Comparison of ENCODE assay signal across 1 fruit fly cellular context in the genomic region with DNA sequence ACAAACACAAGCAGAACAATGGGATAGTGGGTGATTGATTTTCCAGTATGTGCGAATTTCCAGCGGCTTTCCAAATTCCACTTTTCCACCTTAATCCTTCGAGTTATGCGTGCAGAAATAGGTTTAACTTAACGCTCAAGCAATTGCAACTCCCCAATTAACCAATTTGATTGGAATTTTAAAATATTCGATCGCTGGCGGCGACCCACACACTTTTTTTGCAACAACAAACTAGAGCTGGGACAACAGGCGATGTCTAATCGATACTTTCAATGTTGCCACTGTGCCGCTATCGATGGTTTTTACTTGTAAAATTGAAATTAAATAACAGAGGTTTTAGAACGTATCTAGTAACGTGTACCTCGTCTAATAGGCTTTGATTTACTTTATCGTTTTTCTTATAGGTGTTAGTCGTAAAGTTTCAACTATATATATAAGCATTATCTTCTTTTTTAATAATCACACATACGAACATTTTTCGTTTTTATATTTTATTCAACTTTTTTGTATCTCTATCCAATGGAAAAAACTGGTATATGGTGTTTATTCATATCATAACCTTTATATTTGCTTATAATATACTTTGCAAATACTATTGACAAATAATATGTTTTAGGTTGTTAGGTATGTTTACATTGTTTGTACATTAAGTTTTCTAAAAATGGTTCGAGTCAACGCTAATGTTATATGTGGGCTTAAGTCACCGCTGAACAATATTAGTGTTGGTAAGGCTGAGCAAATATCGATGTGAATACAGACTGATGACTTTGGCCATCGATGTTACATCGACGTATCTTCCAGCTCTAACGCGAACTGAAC.
TF ChIP-seq lines count a peak whose summit lies in the region.

A gene (minus strand): TSS at position 240 of the 819 bp plus-strand sequence.
A gene (plus strand): TSS at position 757 of the 819 bp plus-strand sequence.

TF ChIP-seq in whole organism, embryonic, 481 proteins besides CTCF, POLR2A, EP300 and RAD21 (continued from another document):
- peak; percentile 23 for TF ChIP-seq dmrt11E (tag; optimal IDR thresholded peaks at IDR 0.05; lab: Kevin White, UChicago)
- TF ChIP-seq CG6272 (GFP tag; IDR thresholded peaks at IDR 0.05; lab: Robert Waterston, UW) = 0 out of 2 replicates have a peak, but pooled peaks have one; percentile 12
- peak; percentile 15 for TF ChIP-seq CG8924 (tag; optimal IDR thresholded peaks at IDR 0.05; lab: Kevin White, UChicago)
- TF ChIP-seq hbn (GFP tag; IDR thresholded peaks at IDR 0.05; lab: Robert Waterston, UW; ENCODE audit: partially characterized antibody) = peak; percentile 64
- TF ChIP-seq shn (GFP tag; optimal IDR thresholded peaks at IDR 0.05; lab: Kevin White, UChicago) = peak; percentile 20
- TF ChIP-seq CG11456 (GFP tag; IDR thresholded peaks at IDR 0.05; lab: Robert Waterston, UW) = peak; percentile 77
- peak; percentile 80 for TF ChIP-seq CG13287 (GFP tag; IDR thresholded peaks at IDR 0.05; lab: Robert Waterston, UW; ENCODE audit: partially characterized antibody)
- no peak for TF ChIP-seq CG4404 (GFP tag; IDR thresholded peaks at IDR 0.05; lab: Robert Waterston, UW)
- TF ChIP-seq bbx (GFP tag; IDR thresholded peaks at IDR 0.05; lab: Robert Waterston, UW; ENCODE audit: partially characterized antibody) = peak; percentile 91
- peak; percentile 7 for TF ChIP-seq Dek (tag; optimal IDR thresholded peaks at IDR 0.05; lab: Kevin White, UChicago)
- peak in 1 of 2 experiments; percentile 1 for TF ChIP-seq insv (GFP tag; optimal IDR thresholded peaks at IDR 0.05; lab: Kevin White, UChicago)
- TF ChIP-seq CG12769 (tag; optimal IDR thresholded peaks at IDR 0.05; lab: Kevin White, UChicago) = peak; percentile 65
- TF ChIP-seq HmgZ (tag; optimal IDR thresholded peaks at IDR 0.05; lab: Kevin White, UChicago) = peak; percentile 78
- TF ChIP-seq ERR (GFP tag; optimal IDR thresholded peaks at IDR 0.05; lab: Kevin White, UChicago) = peak; percentile 2
- TF ChIP-seq crol (GFP tag; IDR thresholded peaks at IDR 0.05; lab: Robert Waterston, UW) = no peak
- peak; percentile 43 for TF ChIP-seq CG1647 (GFP tag; optimal IDR thresholded peaks at IDR 0.05; lab: Kevin White, UChicago)
- TF ChIP-seq sens (GFP tag; lab: Kevin White, UChicago) = peak; percentile 47
- peak; percentile 38 for TF ChIP-seq Myb (GFP tag; optimal IDR thresholded peaks at IDR 0.05; lab: Kevin White, UChicago)
- TF ChIP-seq pita (GFP tag; optimal IDR thresholded peaks at IDR 0.05; lab: Kevin White, UChicago) = peak; percentile 78
- TF ChIP-seq CG13894 (tag; optimal IDR thresholded peaks at IDR 0.05; lab: Kevin White, UChicago) = peak; percentile 32
- peak; percentile 41 for TF ChIP-seq zen (tag; optimal IDR thresholded peaks at IDR 0.05; lab: Kevin White, UChicago)
- peak; percentile 73 for TF ChIP-seq zen2 (GFP tag; IDR thresholded peaks at IDR 0.05; lab: Robert Waterston, UW; ENCODE audit: partially characterized antibody)
- peak; percentile 86 for TF ChIP-seq Ets65A (GFP tag; lab: Kevin White, UChicago)
- TF ChIP-seq CG17359 (tag; optimal IDR thresholded peaks at IDR 0.05; lab: Kevin White, UChicago) = peak; percentile 16
- peak; percentile 93 for TF ChIP-seq CG42726 (GFP tag; IDR thresholded peaks at IDR 0.05; lab: Robert Waterston, UW; ENCODE audit: partially characterized antibody)
- no peak for TF ChIP-seq CG2875 (GFP tag; optimal IDR thresholded peaks at IDR 0.05; lab: Kevin White, UChicago)
- TF ChIP-seq Scr (GFP tag; IDR thresholded peaks at IDR 0.05; lab: Robert Waterston, UW; ENCODE audit: partially characterized antibody) = peak; percentile 83
- no peak for TF ChIP-seq Deaf1 (tag; optimal IDR thresholded peaks at IDR 0.05; lab: Kevin White, UChicago)
- peak; percentile 68; the same call in 1 of the 3 replicates for TF ChIP-seq CG34422 (GFP tag; IDR thresholded peaks at IDR 0.05; lab: Robert Waterston, UW)
- peak; percentile 37 for TF ChIP-seq fu2 (GFP tag; optimal IDR thresholded peaks at IDR 0.05; lab: Kevin White, UChicago)
- no peak for TF ChIP-seq CG6654 (GFP tag; optimal IDR thresholded peaks at IDR 0.05; lab: Kevin White, UChicago)
- no peak for TF ChIP-seq CG4820 (GFP tag; optimal IDR thresholded peaks at IDR 0.05; lab: Kevin White, UChicago)
- TF ChIP-seq CG15514 (GFP tag; optimal IDR thresholded peaks at IDR 0.05; lab: Kevin White, UChicago) = peak; percentile 87
- TF ChIP-seq gsb-n (tag; optimal IDR thresholded peaks at IDR 0.05; lab: Kevin White, UChicago) = peak; percentile 15
- TF ChIP-seq Antp (GFP tag; optimal IDR thresholded peaks at IDR 0.05; lab: Kevin White, UChicago) = peak; percentile 47
- TF ChIP-seq GATAe (GFP tag; conservative IDR thresholded peaks at IDR 0.05; lab: Robert Waterston, UW) = no peak
- peak; percentile 73 for TF ChIP-seq unc-4 (GFP tag; IDR thresholded peaks at IDR 0.05; lab: Robert Waterston, UW; ENCODE audit: partially characterized antibody)
- TF ChIP-seq NK7.1 (GFP tag; optimal IDR thresholded peaks at IDR 0.05; lab: Kevin White, UChicago) = no peak
- TF ChIP-seq ind (GFP tag; optimal IDR thresholded peaks at IDR 0.05; lab: Kevin White, UChicago) = peak; percentile 33
- peak; percentile 45 for TF ChIP-seq gfzf (GFP tag; optimal IDR thresholded peaks at IDR 0.05; lab: Kevin White, UChicago)
- TF ChIP-seq tap (tag; optimal IDR thresholded peaks at IDR 0.05; lab: Kevin White, UChicago) = no peak
- peak; percentile 79 for TF ChIP-seq ato (GFP tag; IDR thresholded peaks at IDR 0.05; lab: Robert Waterston, UW; ENCODE audit: partially characterized antibody)
- TF ChIP-seq nmo (GFP tag; optimal IDR thresholded peaks at IDR 0.05; lab: Kevin White, UChicago) = peak; percentile 49
- no peak for TF ChIP-seq twi (tag; optimal IDR thresholded peaks at IDR 0.05; lab: Kevin White, UChicago)
- TF ChIP-seq CG2889 (GFP tag; IDR thresholded peaks at IDR 0.05; lab: Robert Waterston, UW) = no peak
- TF ChIP-seq BEAF-32 (GFP tag; optimal IDR thresholded peaks at IDR 0.05; lab: Kevin White, UChicago) = peak; percentile 91
- TF ChIP-seq rib (GFP tag; IDR thresholded peaks at IDR 0.05; lab: Robert Waterston, UW) = peak; percentile 66; the same call in 1 of the 2 replicates
- peak; percentile 75 for TF ChIP-seq CG1603 (tag; optimal IDR thresholded peaks at IDR 0.05; lab: Kevin White, UChicago)
- no peak for TF ChIP-seq da (GFP tag; optimal IDR thresholded peaks at IDR 0.05; lab: Kevin White, UChicago)
- TF ChIP-seq CG10321 (GFP tag; IDR thresholded peaks at IDR 0.05; lab: Robert Waterston, UW) = no peak
- peak; percentile 88 for TF ChIP-seq CG9932 (GFP tag; IDR thresholded peaks at IDR 0.05; lab: Robert Waterston, UW)
- TF ChIP-seq mam (GFP tag; optimal IDR thresholded peaks at IDR 0.05; lab: Kevin White, UChicago) = peak; percentile 72
- TF ChIP-seq CG16813 (GFP tag; IDR thresholded peaks at IDR 0.05; lab: Robert Waterston, UW; ENCODE audit: partially characterized antibody) = peak; percentile 77
- peak; percentile 95 for TF ChIP-seq amos (GFP tag; IDR thresholded peaks at IDR 0.05; lab: Robert Waterston, UW; ENCODE audit: partially characterized antibody)
- TF ChIP-seq Hsf (GFP tag; optimal IDR thresholded peaks at IDR 0.05; lab: Kevin White, UChicago) = peak; percentile 35
- peak; percentile 60 for TF ChIP-seq CG13624 (GFP tag; optimal IDR thresholded peaks at IDR 0.05; lab: Kevin White, UChicago)
- peak; percentile 80; the same call in 2 of the 4 replicates for TF ChIP-seq chinmo (GFP tag; IDR thresholded peaks at IDR 0.05; lab: Robert Waterston, UW; ENCODE audit: partially characterized antibody)
- peak; percentile 45; the same call in 1 of the 2 replicates for TF ChIP-seq sna (GFP tag; IDR thresholded peaks at IDR 0.05; lab: Robert Waterston, UW; ENCODE audit: partially characterized antibody)
